Worm (Caenorhabditis elegans) whole organism, L2 larva: ENCODE results near the gene C33E10.1.
"Not testable (repeated sequence)": the region's sequence is repeated elsewhere in the genome, so short reads cannot be mapped to it uniquely, and the experiment has no call there.

Experiments used
- R02D3.7 ChIP-seq: fragments of 150-350 bp; optimal IDR thresholded peaks from 2 replicates; lab custom pipeline; 2014; ENCODE audit warnings: missing biosample characterization, missing genetic modification characterization
- nhr-12 ChIP-seq: fragments of 150-350 bp; optimal IDR thresholded peaks from 2 replicates; lab custom pipeline; 2014; ENCODE audit warnings: missing biosample characterization, missing genetic modification characterization
- nhr-237 ChIP-seq: fragments of 150-350 bp; optimal IDR thresholded peaks from 2 replicates; lab custom pipeline; 2014; ENCODE audit warnings: missing biosample characterization, missing genetic modification characterization
- skn-1 ChIP-seq: sonication (generic microtip); optimal IDR thresholded peaks from 2 replicates; lab custom pipeline; 2017; ENCODE audit warnings: missing biosample characterization, missing genetic modification characterization
- zag-1 ChIP-seq: fragments of 150-350 bp; optimal IDR thresholded peaks from 2 replicates; lab custom pipeline; 2014; ENCODE audit warnings: missing biosample characterization, missing genetic modification characterization

- not testable (repeated sequence) for TF ChIP-seq nhr-12 (tag; lab: Kevin White, UChicago); skn-1 (tag; lab: Kevin White, UChicago); nhr-237 (tag; lab: Kevin White, UChicago); R02D3.7 (tag; lab: Kevin White, UChicago); zag-1
These were observed 49.3 kb upstream of the C33E10.1 start for ce11 chrX:17255750-17256149.
